Fruit fly (Drosophila melanogaster) whole organism, embryonic: ENCODE data around the gene Bili.

Experiments
- TFAM ChIP-seq: fragments of 200-800 bp; sonication (Bioruptor generic); optimal IDR thresholded peaks from 2 replicates; lab custom pipeline; 2017; ENCODE audit warnings: missing biosample characterization, missing genetic modification characterization, inconsistent platforms
- so ChIP-seq: fragments of 200-800 bp; sonication (Bioruptor generic); IDR thresholded peaks from 3 replicates; pipeline ENCODE4 v1.3.6; 2022; ENCODE audit warnings: missing biosample characterization, missing genetic modification characterization

dm6 chr3R:25184540-25184939 is 53.4 kb downstream of the Bili start:
- TF ChIP-seq TFAM (GFP tag; lab: Kevin White, UChicago) (no peak), so (GFP tag; lab: Robert Waterston, UW) (no peak)
